Worm (Caenorhabditis elegans) whole organism, L1 larva: Measurements from ENCODE around the gene R53.5.
A peak's percentile ranks its signal among the peaks of the same experiment; 100 is the strongest.

Experiments
- C04F5.9 ChIP-seq: sonication (generic microtip); optimal IDR thresholded peaks from 2 replicates; lab custom pipeline; 2016; ENCODE audit warnings: missing genetic modification characterization, missing compliant biosample characterization
- Y116A8C.19 ChIP-seq: sonication (generic microtip); optimal IDR thresholded peaks from 2 replicates; lab custom pipeline; 2016; ENCODE audit warnings: missing compliant biosample characterization, missing genetic modification characterization, borderline replicate concordance
- alr-1 ChIP-seq: fragments of 200-800 bp; sonication (Bioruptor generic); optimal IDR thresholded peaks from 2 replicates; lab custom pipeline; 2018; ENCODE audit warnings: borderline replicate concordance, mild to moderate bottlenecking, missing genetic modification characterization, missing compliant biosample characterization
- ama-1 ChIP-seq: fragments of 150-350 bp; optimal IDR thresholded peaks from 2 replicates; lab custom pipeline; 2014
- blmp-1 ChIP-seq: fragments of 150-350 bp; optimal IDR thresholded peaks from 2 replicates; lab custom pipeline; 2014; ENCODE audit warnings: missing biosample characterization, missing genetic modification characterization
- ceh-63 ChIP-seq: fragments of 200-800 bp; sonication (Bioruptor generic); optimal IDR thresholded peaks from 2 replicates; lab custom pipeline; 2018; ENCODE audit warnings: mild to moderate bottlenecking, missing genetic modification characterization, missing compliant biosample characterization
- ceh-8 ChIP-seq: fragments of 200-800 bp; sonication (Bioruptor generic); optimal IDR thresholded peaks from 2 replicates; lab custom pipeline; 2018; ENCODE audit warnings: mild to moderate bottlenecking, missing genetic modification characterization, moderate library complexity, missing compliant biosample characterization
- ceh-82 ChIP-seq, 3 experiments: fragments of 150-350 bp in 1 of 3; sonication (generic microtip) in 2 of 3; optimal IDR thresholded peaks; 2 replicates each; lab custom pipeline; 2014 to 2017; ENCODE audit warnings: missing biosample characterization in 3 of 3, missing genetic modification characterization in 3 of 3
- ceh-88 ChIP-seq: fragments of 200-800 bp; sonication (Bioruptor generic); IDR thresholded peaks from 2 replicates; pipeline ENCODE4 v1.3.6; 2022; ENCODE audit warnings: missing genetic modification characterization, missing compliant biosample characterization
- dpl-1 ChIP-seq, 3 experiments: fragments of 150-350 bp in 2 of 3; sonication (generic microtip) in 1 of 3; optimal IDR thresholded peaks; 2 replicates each; lab custom pipeline; 2014 to 2017; ENCODE audit warnings: missing biosample characterization in 3 of 3, missing genetic modification characterization in 3 of 3, missing genetic modification reagents in 3 of 3
- dsc-1 ChIP-seq: sonication (generic microtip); optimal IDR thresholded peaks from 2 replicates; lab custom pipeline; 2016; ENCODE audit warnings: mild to moderate bottlenecking, missing genetic modification characterization, missing compliant biosample characterization
- efl-1 ChIP-seq, 4 experiments: fragments of 150-350 bp; optimal IDR thresholded peaks in 3 of 4; peaks in 1 of 4; 1 replicate in 1 of 4; 2 replicates in 3 of 4; lab custom pipeline; 2014; ENCODE audit warnings: missing biosample characterization in 2 of 4, missing genetic modification characterization in 2 of 4, missing genetic modification reagents in 2 of 4
- egl-13 ChIP-seq: sonication (generic microtip); optimal IDR thresholded peaks from 2 replicates; lab custom pipeline; 2016; ENCODE audit warnings: missing genotype, missing genetic modification reagents, missing genetic modification characterization, missing compliant biosample characterization
- egl-27 ChIP-seq, 2 experiments: fragments of 150-350 bp in 1 of 2; sonication (generic microtip); optimal IDR thresholded peaks; 3 replicates each; lab custom pipeline; 2017 to 2018; ENCODE audit warnings: missing biosample characterization in 2 of 2, missing genetic modification characterization in 2 of 2, missing genetic modification reagents in 2 of 2
- fkh-10 ChIP-seq: sonication (generic microtip); optimal IDR thresholded peaks from 2 replicates; lab custom pipeline; 2017; ENCODE audit warnings: missing biosample characterization, missing genetic modification reagents, missing genetic modification characterization
- fkh-4 ChIP-seq: sonication (generic microtip); optimal IDR thresholded peaks from 2 replicates; lab custom pipeline; 2016; ENCODE audit warnings: missing compliant biosample characterization, missing genetic modification characterization, borderline replicate concordance
- fkh-8 ChIP-seq: sonication (generic microtip); optimal IDR thresholded peaks from 2 replicates; lab custom pipeline; 2016; ENCODE audit warnings: mild to moderate bottlenecking, missing genetic modification characterization, missing compliant biosample characterization
- fos-1 ChIP-seq: fragments of 150-350 bp; optimal IDR thresholded peaks from 2 replicates; lab custom pipeline; 2014; ENCODE audit warnings: missing biosample characterization, missing genetic modification characterization
- hlh-17 ChIP-seq: fragments of 200-800 bp; sonication (Bioruptor generic); optimal IDR thresholded peaks from 2 replicates; lab custom pipeline; 2018; ENCODE audit warnings: missing genetic modification characterization, mild to moderate bottlenecking, missing compliant biosample characterization, moderate library complexity, borderline replicate concordance
- hpl-2 ChIP-seq: fragments of 150-350 bp; optimal IDR thresholded peaks from 2 replicates; lab custom pipeline; 2014; ENCODE audit warnings: missing biosample characterization, missing genetic modification reagents, missing genetic modification characterization
- irx-1 ChIP-seq: sonication (generic microtip); optimal IDR thresholded peaks from 2 replicates; lab custom pipeline; 2016; ENCODE audit warnings: missing genetic modification characterization, missing compliant biosample characterization
- lin-14 ChIP-seq: fragments of 200-800 bp; sonication (Bioruptor generic); optimal IDR thresholded peaks from 2 replicates; lab custom pipeline; 2018; ENCODE audit warnings: mild to moderate bottlenecking, missing genetic modification characterization, moderate library complexity, missing compliant biosample characterization
- lin-15B ChIP-seq: fragments of 150-350 bp; sonication (generic microtip); optimal IDR thresholded peaks from 3 replicates; lab custom pipeline; 2014; ENCODE audit warnings: missing biosample characterization, missing genetic modification characterization
- lin-39 ChIP-seq: fragments of 150-350 bp; optimal IDR thresholded peaks from 2 replicates; lab custom pipeline; 2014; ENCODE audit warnings: missing biosample characterization, missing genetic modification reagents, missing genetic modification characterization
- mab-9 ChIP-seq: fragments of 200-800 bp; sonication (Bioruptor generic); IDR thresholded peaks from 2 replicates; pipeline ENCODE4 v1.3.6; 2022; ENCODE audit warnings: missing genetic modification reagents, missing genetic modification characterization, missing compliant biosample characterization
- mep-1 ChIP-seq: fragments of 150-350 bp; optimal IDR thresholded peaks from 2 replicates; lab custom pipeline; 2014; ENCODE audit warnings: missing biosample characterization, missing genetic modification characterization
- nhr-11 ChIP-seq: fragments of 150-350 bp; optimal IDR thresholded peaks from 2 replicates; lab custom pipeline; 2014; ENCODE audit warnings: missing biosample characterization, missing genetic modification characterization
- nhr-12 ChIP-seq: sonication (generic microtip); optimal IDR thresholded peaks from 2 replicates; lab custom pipeline; 2017; ENCODE audit warnings: missing biosample characterization, missing genetic modification characterization
- nhr-47 ChIP-seq: sonication (generic microtip); optimal IDR thresholded peaks from 2 replicates; lab custom pipeline; 2016; ENCODE audit warnings: mild to moderate bottlenecking, missing genetic modification characterization, moderate library complexity, missing compliant biosample characterization
- nhr-76 ChIP-seq: sonication (generic microtip); optimal IDR thresholded peaks from 2 replicates; lab custom pipeline; 2017; ENCODE audit warnings: missing biosample characterization, missing genetic modification characterization
- nhr-84 ChIP-seq: sonication (generic microtip); optimal IDR thresholded peaks from 2 replicates; lab custom pipeline; 2017; ENCODE audit warnings: missing biosample characterization, missing genetic modification characterization
- pag-3 ChIP-seq: sonication (generic microtip); optimal IDR thresholded peaks from 2 replicates; lab custom pipeline; 2017; ENCODE audit warnings: missing genetic modification characterization, mild to moderate bottlenecking, missing compliant biosample characterization, antibody characterized with exemption, borderline replicate concordance; ENCODE audit not compliant: insufficient read depth
- pax-3 ChIP-seq: fragments of 200-800 bp; sonication (Bioruptor generic); optimal IDR thresholded peaks from 2 replicates; lab custom pipeline; 2018; ENCODE audit warnings: mild to moderate bottlenecking, missing genetic modification characterization, moderate library complexity, missing compliant biosample characterization
- pqm-1 ChIP-seq: sonication (generic microtip); optimal IDR thresholded peaks from 3 replicates; lab custom pipeline; 2017; ENCODE audit warnings: missing biosample characterization, missing genetic modification characterization
- rnt-1 ChIP-seq: sonication (generic microtip); optimal IDR thresholded peaks from 2 replicates; lab custom pipeline; 2016; ENCODE audit warnings: mild to moderate bottlenecking, missing genetic modification characterization, moderate library complexity, missing compliant biosample characterization
- skn-1 ChIP-seq: fragments of 150-350 bp; optimal IDR thresholded peaks from 2 replicates; lab custom pipeline; 2014; ENCODE audit warnings: missing biosample characterization, missing genetic modification characterization
- snpc-4 ChIP-seq: fragments of 150-350 bp; optimal IDR thresholded peaks from 2 replicates; lab custom pipeline; 2014; ENCODE audit warnings: missing biosample characterization, missing genetic modification characterization
- snu-23 ChIP-seq: sonication (generic microtip); optimal IDR thresholded peaks from 2 replicates; lab custom pipeline; 2016; ENCODE audit warnings: missing genetic modification characterization, missing compliant biosample characterization
- sptf-1 ChIP-seq: fragments of 150-350 bp; optimal IDR thresholded peaks from 2 replicates; lab custom pipeline; 2014; ENCODE audit warnings: missing biosample characterization, missing genetic modification characterization
- swsn-7 ChIP-seq: sonication (generic microtip); optimal IDR thresholded peaks from 2 replicates; lab custom pipeline; 2016; ENCODE audit warnings: missing genetic modification characterization, missing compliant biosample characterization
- unc-130 ChIP-seq: fragments of 150-350 bp; optimal IDR thresholded peaks from 2 replicates; lab custom pipeline; 2017; ENCODE audit warnings: missing biosample characterization, missing genetic modification characterization, inconsistent platforms
- unc-62 ChIP-seq: fragments of 150-350 bp; optimal IDR thresholded peaks from 2 replicates; lab custom pipeline; 2014; ENCODE audit warnings: missing biosample characterization, missing genetic modification reagents, missing genetic modification characterization
- unc-98 ChIP-seq: fragments of 200-800 bp; sonication (Bioruptor generic); IDR thresholded peaks from 2 replicates; pipeline ENCODE4 v1.3.6; 2022; ENCODE audit warnings: missing genetic modification characterization, missing compliant biosample characterization
- vab-15 ChIP-seq: sonication (generic microtip); optimal IDR thresholded peaks from 2 replicates; lab custom pipeline; 2017; ENCODE audit warnings: missing genotype, mild to moderate bottlenecking, missing genetic modification characterization, missing compliant biosample characterization
- xbp-1 ChIP-seq: sonication (generic microtip); optimal IDR thresholded peaks from 2 replicates; lab custom pipeline; 2016; ENCODE audit warnings: missing genetic modification characterization, missing compliant biosample characterization
- zag-1 ChIP-seq: fragments of 150-350 bp; optimal IDR thresholded peaks from 2 replicates; lab custom pipeline; 2014; ENCODE audit warnings: missing biosample characterization, missing genetic modification characterization
- zip-4 ChIP-seq: fragments of 200-800 bp; sonication (Bioruptor generic); optimal IDR thresholded peaks from 2 replicates; lab custom pipeline; 2018; ENCODE audit warnings: mild to moderate bottlenecking, missing genetic modification characterization, moderate library complexity, missing compliant biosample characterization
- ztf-4 ChIP-seq: fragments of 150-350 bp; optimal IDR thresholded peaks from 2 replicates; lab custom pipeline; 2014; ENCODE audit warnings: missing biosample characterization, missing genetic modification characterization

The R53.5 gene

DNA sequence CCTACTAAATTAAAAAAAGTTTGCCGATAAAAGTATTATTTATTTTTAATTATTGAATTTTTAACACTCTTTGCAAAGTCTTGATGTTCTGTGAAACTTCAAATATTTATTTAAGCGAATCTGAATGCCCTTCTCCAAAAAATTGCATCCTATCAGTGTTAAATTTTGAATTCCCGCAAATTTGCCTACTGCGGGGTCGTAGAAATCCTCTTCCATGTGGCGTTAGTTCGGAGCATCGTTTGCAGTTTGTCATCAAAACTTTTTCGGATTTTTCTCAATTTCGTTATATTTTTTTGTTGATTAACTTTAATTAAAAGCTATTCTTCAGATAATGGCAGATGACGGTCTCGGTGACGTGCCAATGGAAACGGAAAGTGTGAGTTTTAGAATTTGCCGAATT lies 29.9 kb downstream of the R53.5 start, which contains the start of gene ufd-3 (continued):
- TF ChIP-seq swsn-7 (tag; lab: Kevin White, UChicago), result peak; percentile 91
- TF ChIP-seq zag-1 (tag; lab: Kevin White, UChicago), result peak; percentile 15
- peak; percentile 89 for TF ChIP-seq nhr-11 (tag; lab: Kevin White, UChicago)
- peak; percentile 95 to 98 (median 97) for TF ChIP-seq dpl-1 (GFP tag; optimal IDR thresholded peaks at IDR 0.05; lab: Kevin White, UChicago)
- peak; percentile 71 for TF ChIP-seq mab-9
- peak; percentile 50 for TF ChIP-seq fkh-10
- TF ChIP-seq unc-130 (tag; lab: Kevin White, UChicago), result peak; percentile 93
- TF ChIP-seq unc-62, result no peak
- TF ChIP-seq rnt-1, result peak; percentile 99
- no peak for TF ChIP-seq nhr-76 (tag; lab: Kevin White, UChicago)
- no peak for TF ChIP-seq sptf-1 (tag; lab: Kevin White, UChicago)
- TF ChIP-seq lin-39 (tag; lab: Kevin White, UChicago), result peak; percentile 73
- TF ChIP-seq alr-1 (tag; lab: Kevin White, UChicago), result no peak
- TF ChIP-seq ceh-88, result peak; percentile 76
- TF ChIP-seq mep-1 (tag; lab: Kevin White, UChicago), result peak; percentile 95
- TF ChIP-seq egl-27 (tag; optimal IDR thresholded peaks at IDR 0.05; lab: Kevin White, UChicago), result no peak
- no peak for TF ChIP-seq nhr-84 (tag; lab: Kevin White, UChicago)
- no peak for TF ChIP-seq pqm-1 (tag; lab: Kevin White, UChicago)
- peak; percentile 45 for TF ChIP-seq zip-4 (GFP tag; lab: Kevin White, UChicago)
- TF ChIP-seq lin-15B, result peak; percentile 93
- TF ChIP-seq Y116A8C.19, result peak; percentile 80
- TF ChIP-seq vab-15, result peak; percentile 85
- peak; percentile 83 to 92 (median 88) for TF ChIP-seq ceh-82 (tag; optimal IDR thresholded peaks at IDR 0.05; lab: Kevin White, UChicago)
- TF ChIP-seq nhr-12 (tag; lab: Kevin White, UChicago), result peak; percentile 28
- TF ChIP-seq irx-1 (tag; lab: Kevin White, UChicago), result peak; percentile 95
- peak; percentile 92 for TF ChIP-seq xbp-1
- no peak for TF ChIP-seq ceh-63 (GFP tag; lab: Kevin White, UChicago)
- peak; percentile 86 for TF ChIP-seq fkh-8 (tag; lab: Kevin White, UChicago)
- TF ChIP-seq pax-3 (tag; lab: Kevin White, UChicago), result peak; percentile 90
- peak; percentile 92 for TF ChIP-seq snu-23
- peak; percentile 85 for TF ChIP-seq C04F5.9
- peak; percentile 90 for TF ChIP-seq dsc-1 (tag; lab: Kevin White, UChicago)

ce11 chrII:9938877-9939276 lies 31.4 kb downstream of the R53.5 start, which contains the start of the genes C05C10.7 and C05C10.5:
Gene C05C10.7, minus strand, starts transcription at chrII:9938971.
Gene C05C10.5, plus strand, starts transcription at chrII:9939040.
- TF ChIP-seq blmp-1 (tag; lab: Kevin White, UChicago), result no peak
- TF ChIP-seq C04F5.9, result no peak
- no peak for TF ChIP-seq irx-1 (tag; lab: Kevin White, UChicago)
- TF ChIP-seq swsn-7 (tag; lab: Kevin White, UChicago), result no peak
- peak in 1 of 2 experiments; percentile 10 for TF ChIP-seq efl-1 (optimal IDR thresholded peaks at IDR 0.05; lab: Kevin White, UChicago)
- TF ChIP-seq efl-1 (GFP tag; optimal IDR thresholded peaks at IDR 0.05 in 1 of 2; lab: Kevin White, UChicago), result peak in 1 of 2 experiments; percentile 58
- no peak for TF ChIP-seq lin-14 (GFP tag; lab: Kevin White, UChicago)
- no peak for TF ChIP-seq egl-13 (tag; lab: Kevin White, UChicago)
- no peak for TF ChIP-seq skn-1

DNA sequence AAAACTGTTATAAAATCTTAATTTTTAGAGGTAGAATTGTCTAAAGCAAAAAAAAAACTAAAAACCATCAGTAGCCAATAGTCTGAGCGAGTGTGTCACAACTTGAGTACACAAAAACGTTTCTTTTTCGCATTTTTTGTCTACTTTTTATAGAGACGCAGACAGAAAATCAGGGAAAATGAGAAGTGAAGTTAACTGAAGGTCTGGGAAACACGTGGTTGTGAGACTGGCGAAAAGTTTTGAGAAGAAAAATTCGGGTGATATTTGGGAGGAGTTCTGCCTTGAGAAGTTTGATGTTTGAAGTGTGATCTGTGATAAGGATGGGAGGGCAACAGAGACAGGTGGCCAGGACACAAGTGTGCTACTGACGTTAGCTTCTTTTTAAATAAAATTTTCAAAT lies 32.7 kb downstream of the R53.5 start:
- peak; percentile 76 for TF ChIP-seq rnt-1
- TF ChIP-seq nhr-47 (tag; lab: Kevin White, UChicago), result peak; percentile 75
- no peak for TF ChIP-seq pqm-1 (tag; lab: Kevin White, UChicago)
- peak; percentile 50 for TF ChIP-seq xbp-1
- TF ChIP-seq unc-98 (GFP tag; lab: Robert Waterston, UW), result no peak; the same call in 1 of the 2 replicates
- TF ChIP-seq mab-9, result no peak
- peak; percentile 87 for TF ChIP-seq mep-1 (tag; lab: Kevin White, UChicago)
- peak; percentile 34 for TF ChIP-seq irx-1 (tag; lab: Kevin White, UChicago)
- peak; percentile 41 for TF ChIP-seq ama-1 (lab: Kevin White, UChicago)
- no peak for TF ChIP-seq hlh-17 (GFP tag; lab: Kevin White, UChicago)
- no peak for TF ChIP-seq vab-15
- peak; percentile 40 for TF ChIP-seq snpc-4 (tag; lab: Kevin White, UChicago)
- peak; percentile 65 for TF ChIP-seq fos-1 (tag; lab: Kevin White, UChicago)
- no peak for TF ChIP-seq fkh-4 (tag; lab: Kevin White, UChicago)
- peak; percentile 56 to 71 (median 66) for TF ChIP-seq dpl-1 (GFP tag; optimal IDR thresholded peaks at IDR 0.05; lab: Kevin White, UChicago)
- TF ChIP-seq nhr-12 (tag; lab: Kevin White, UChicago), result no peak
- TF ChIP-seq hpl-2 (GFP tag; lab: Kevin White, UChicago), result no peak
- peak; percentile 60 for TF ChIP-seq ztf-4 (tag; lab: Kevin White, UChicago)
- TF ChIP-seq pag-3 (tag; lab: Kevin White, UChicago), result no peak
- no peak for TF ChIP-seq unc-62
- peak; percentile 14 to 59 (median 26) for TF ChIP-seq ceh-82 (tag; optimal IDR thresholded peaks at IDR 0.05; lab: Kevin White, UChicago)
- no peak for TF ChIP-seq ceh-8 (GFP tag; lab: Kevin White, UChicago)
